In the genomic region with DNA sequence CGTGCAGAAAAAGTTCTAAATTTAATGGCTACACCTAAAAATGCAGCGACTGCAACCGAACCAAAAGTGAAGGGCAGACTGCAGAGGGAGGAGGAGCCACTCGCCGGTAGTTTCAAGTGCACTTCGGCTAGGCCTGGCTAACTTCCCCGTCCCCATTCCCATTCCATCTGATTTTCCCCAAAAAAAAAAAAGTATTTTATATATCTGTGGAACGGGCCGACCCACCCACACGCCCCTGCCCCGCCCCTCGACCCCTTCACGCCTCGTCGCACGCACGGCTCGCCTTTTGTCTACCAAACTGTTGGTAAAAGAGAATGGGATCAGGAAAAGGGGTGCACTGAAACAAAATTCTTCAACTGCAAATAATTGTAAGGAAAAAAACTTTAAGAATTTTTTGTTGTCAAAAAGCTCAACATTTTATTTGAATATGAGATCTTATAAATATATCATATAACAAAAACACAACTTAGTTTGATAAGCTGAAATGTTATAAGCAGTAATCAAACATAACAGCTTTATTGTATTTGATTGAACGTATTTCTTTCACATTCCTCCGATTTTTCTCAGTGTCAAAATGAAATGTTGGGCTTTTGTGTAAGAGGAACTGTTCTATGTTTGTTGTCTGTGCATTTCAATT, we compare ENCODE assay signal across 1 fruit fly cellular context.
A peak's percentile ranks its signal among the peaks of the same experiment; 100 is the strongest.
TF ChIP-seq lines count a peak whose summit lies in the region.

No protein-coding gene starts in this region.

TF ChIP-seq in whole organism, embryonic, 481 proteins besides CTCF, POLR2A, EP300 and RAD21 (continued from another document):
- TF ChIP-seq Xrp1 (GFP tag; IDR thresholded peaks at IDR 0.05; lab: Robert Waterston, UW) (peak; percentile 76), zfh2 (GFP tag; optimal IDR thresholded peaks at IDR 0.05; lab: Kevin White, UChicago) (no peak), Adf1 (GFP tag; IDR thresholded peaks at IDR 0.05; lab: Robert Waterston, UW) (no peak), Awh (GFP tag; IDR thresholded peaks at IDR 0.05; lab: Robert Waterston, UW) (no peak), HHEX (GFP tag; optimal IDR thresholded peaks at IDR 0.05; lab: Kevin White, UChicago) (peak; percentile 40), E2f2 (GFP tag; IDR thresholded peaks at IDR 0.05; lab: Robert Waterston, UW) (no peak; the same call in 1 of the 2 replicates), CG7963 (GFP tag; IDR thresholded peaks at IDR 0.05; lab: Robert Waterston, UW; ENCODE audit: partially characterized antibody) (no peak), br (optimal IDR thresholded peaks at IDR 0.05; lab: Kevin White, UChicago) (no peak), CG6813 (GFP tag; optimal IDR thresholded peaks at IDR 0.05; lab: Kevin White, UChicago) (peak; percentile 20), CG16815 (GFP tag; optimal IDR thresholded peaks at IDR 0.05; lab: Kevin White, UChicago) (no peak), Rx (GFP tag; IDR thresholded peaks at IDR 0.05; lab: Robert Waterston, UW) (0 out of 2 replicates have a peak, but pooled peaks have one; percentile 8), CG9797 (GFP tag; optimal IDR thresholded peaks at IDR 0.05; lab: Kevin White, UChicago) (no peak), CG1233 (GFP tag; optimal IDR thresholded peaks at IDR 0.05; lab: Kevin White, UChicago) (peak; percentile 48), pfk (GFP tag; optimal IDR thresholded peaks at IDR 0.05; lab: Kevin White, UChicago) (no peak), CG17359 (tag; optimal IDR thresholded peaks at IDR 0.05; lab: Kevin White, UChicago) (peak; percentile 83), phol (tag; optimal IDR thresholded peaks at IDR 0.05; lab: Kevin White, UChicago) (peak; percentile 87), run (tag; optimal IDR thresholded peaks at IDR 0.05; lab: Kevin White, UChicago) (peak; percentile 49), CG3995 (GFP tag; optimal IDR thresholded peaks at IDR 0.05; lab: Kevin White, UChicago) (no peak), Bteb2 (GFP tag; optimal IDR thresholded peaks at IDR 0.05; lab: Kevin White, UChicago) (no peak), Atf-2 (GFP tag; optimal IDR thresholded peaks at IDR 0.05; lab: Kevin White, UChicago) (no peak), CG30020 (tag; optimal IDR thresholded peaks at IDR 0.05; lab: Kevin White, UChicago) (no peak), tio (GFP tag; optimal IDR thresholded peaks at IDR 0.05; lab: Kevin White, UChicago) (peak; percentile 42), HLH54F (GFP tag; optimal IDR thresholded peaks at IDR 0.05; lab: Kevin White, UChicago) (no peak), Neu2 (GFP tag; optimal IDR thresholded peaks at IDR 0.05; lab: Kevin White, UChicago; ENCODE audit: borderline replicate concordance) (no peak), CG2678 (tag; optimal IDR thresholded peaks at IDR 0.05; lab: Kevin White, UChicago) (peak; percentile 84), Doc2 (GFP tag; IDR thresholded peaks at IDR 0.05; lab: Robert Waterston, UW) (no peak), CkIIα-i1 (GFP tag; IDR thresholded peaks at IDR 0.05; lab: Robert Waterston, UW) (no peak), CG14441 (GFP tag; IDR thresholded peaks at IDR 0.05; lab: Robert Waterston, UW) (peak; percentile 59), CG7786 (GFP tag; optimal IDR thresholded peaks at IDR 0.05; lab: Kevin White, UChicago) (no peak), CG7987 (GFP tag; optimal IDR thresholded peaks at IDR 0.05; lab: Kevin White, UChicago) (no peak), CG2875 (GFP tag; optimal IDR thresholded peaks at IDR 0.05; lab: Kevin White, UChicago) (peak; percentile 47), amos (GFP tag; IDR thresholded peaks at IDR 0.05; lab: Robert Waterston, UW; ENCODE audit: partially characterized antibody) (no peak), fu2 (GFP tag; optimal IDR thresholded peaks at IDR 0.05; lab: Kevin White, UChicago) (no peak), hb (GFP tag; IDR thresholded peaks at IDR 0.05; lab: Robert Waterston, UW; ENCODE audit: partially characterized antibody) (no peak), CG2199 (GFP tag; IDR thresholded peaks at IDR 0.05; lab: Robert Waterston, UW) (no peak), Ets65A (GFP tag; lab: Kevin White, UChicago) (peak; percentile 57), CG17912 (GFP tag; optimal IDR thresholded peaks at IDR 0.05; lab: Kevin White, UChicago) (no peak), Hsf (GFP tag; optimal IDR thresholded peaks at IDR 0.05; lab: Kevin White, UChicago) (no peak), Dip3 (GFP tag; optimal IDR thresholded peaks at IDR 0.05; lab: Kevin White, UChicago) (no peak), CG5245 (GFP tag; optimal IDR thresholded peaks at IDR 0.05; lab: Kevin White, UChicago) (peak; percentile 29), CG17361 (GFP tag; IDR thresholded peaks at IDR 0.05; lab: Robert Waterston, UW) (peak; percentile 84), CG11696 (GFP tag; IDR thresholded peaks at IDR 0.05; lab: Robert Waterston, UW) (no peak), caup (GFP tag; optimal IDR thresholded peaks at IDR 0.05; lab: Kevin White, UChicago; ENCODE audit: severe bottlenecking) (no peak), CG17802 (tag; optimal IDR thresholded peaks at IDR 0.05; lab: Kevin White, UChicago) (peak; percentile 4), Stat92E (GFP tag; optimal IDR thresholded peaks at IDR 0.05; lab: Kevin White, UChicago) (peak in 1 of 3 experiments; percentile 20), CG2116 (GFP tag; optimal IDR thresholded peaks at IDR 0.05; lab: Kevin White, UChicago) (no peak), Lim3 (GFP tag; IDR thresholded peaks at IDR 0.05; lab: Robert Waterston, UW) (no peak), CG10209 (GFP tag; optimal IDR thresholded peaks at IDR 0.05; lab: Kevin White, UChicago) (peak; percentile 39), rib (GFP tag; IDR thresholded peaks at IDR 0.05; lab: Robert Waterston, UW) (no peak), grau (tag; optimal IDR thresholded peaks at IDR 0.05; lab: Kevin White, UChicago) (no peak), CG18262 (tag; optimal IDR thresholded peaks at IDR 0.05; lab: Kevin White, UChicago) (peak; percentile 83), salm (tag; optimal IDR thresholded peaks at IDR 0.05; lab: Kevin White, UChicago) (no peak), ems (GFP tag; optimal IDR thresholded peaks at IDR 0.05; lab: Kevin White, UChicago) (no peak), mam (GFP tag; optimal IDR thresholded peaks at IDR 0.05; lab: Kevin White, UChicago) (no peak), ro (GFP tag; IDR thresholded peaks at IDR 0.05; lab: Robert Waterston, UW) (0 out of 2 replicates have a peak, but pooled peaks have one; percentile 14), sima (GFP tag; optimal IDR thresholded peaks at IDR 0.05; lab: Kevin White, UChicago) (no peak), CG6689 (GFP tag; IDR thresholded peaks at IDR 0.05; lab: Robert Waterston, UW) (peak; percentile 65), Lhr (GFP tag; optimal IDR thresholded peaks at IDR 0.05; lab: Kevin White, UChicago) (no peak), Kr (GFP tag; optimal IDR thresholded peaks at IDR 0.05; lab: Kevin White, UChicago) (no peak), CG4282 (GFP tag; optimal IDR thresholded peaks at IDR 0.05; lab: Kevin White, UChicago) (no peak), jumu (GFP tag; optimal IDR thresholded peaks at IDR 0.05; lab: Kevin White, UChicago) (no peak), cwo (GFP tag; optimal IDR thresholded peaks at IDR 0.05; lab: Kevin White, UChicago) (no peak), CG33213 (GFP tag; optimal IDR thresholded peaks at IDR 0.05; lab: Kevin White, UChicago) (no peak), CG18619 (GFP tag; optimal IDR thresholded peaks at IDR 0.05; lab: Kevin White, UChicago) (no peak), CG17328 (GFP tag; IDR thresholded peaks at IDR 0.05; lab: Robert Waterston, UW) (peak; percentile 38; the same call in 1 of the 2 replicates), CG12071 (GFP tag; optimal IDR thresholded peaks at IDR 0.05; lab: Kevin White, UChicago) (no peak), CoRest (tag; optimal IDR thresholded peaks at IDR 0.05; lab: Kevin White, UChicago) (peak; percentile 49), Eip74EF (GFP tag; optimal IDR thresholded peaks at IDR 0.05; lab: Kevin White, UChicago) (peak in 1 of 2 experiments; percentile 76), Ada2b (GFP tag; IDR thresholded peaks at IDR 0.05; lab: Robert Waterston, UW) (peak; percentile 27; the same call in 1 of the 2 replicates), NC2β (GFP tag; optimal IDR thresholded peaks at IDR 0.05; lab: Kevin White, UChicago) (no peak), Sry-δ (GFP tag; optimal IDR thresholded peaks at IDR 0.05; lab: Kevin White, UChicago) (no peak), CG7556 (GFP tag; optimal IDR thresholded peaks at IDR 0.05; lab: Kevin White, UChicago) (peak; percentile 62), ATbp (GFP tag; optimal IDR thresholded peaks at IDR 0.05; lab: Kevin White, UChicago) (peak; percentile 55), CG32772 (GFP tag; IDR thresholded peaks at IDR 0.05; lab: Robert Waterston, UW) (peak; percentile 32; the same call in 1 of the 2 replicates), dysf (GFP tag; IDR thresholded peaks at IDR 0.05; lab: Robert Waterston, UW) (peak; percentile 68), CG16779 (GFP tag; IDR thresholded peaks at IDR 0.05; lab: Robert Waterston, UW) (no peak), prd (optimal IDR thresholded peaks at IDR 0.05; lab: Kevin White, UChicago) (no peak), prd (GFP tag; IDR thresholded peaks at IDR 0.05; lab: Robert Waterston, UW) (peak; percentile 53; the same call in 1 of the 3 replicates), wor (GFP tag; IDR thresholded peaks at IDR 0.05; lab: Robert Waterston, UW) (no peak), zen2 (GFP tag; IDR thresholded peaks at IDR 0.05; lab: Robert Waterston, UW; ENCODE audit: partially characterized antibody) (no peak), fd102C (GFP tag; optimal IDR thresholded peaks at IDR 0.05; lab: Kevin White, UChicago) (no peak), MESR4 (GFP tag; optimal IDR thresholded peaks at IDR 0.05; lab: Kevin White, UChicago) (no peak), CG12104 (GFP tag; optimal IDR thresholded peaks at IDR 0.05; lab: Kevin White, UChicago) (no peak), CG15696 (tag; optimal IDR thresholded peaks at IDR 0.05; lab: Kevin White, UChicago) (peak; percentile 1), tap (tag; optimal IDR thresholded peaks at IDR 0.05; lab: Kevin White, UChicago) (no peak), dpn (GFP tag; optimal IDR thresholded peaks at IDR 0.05; lab: Kevin White, UChicago) (peak in 1 of 2 experiments; percentile 17), sc (optimal IDR thresholded peaks at IDR 0.05; lab: Kevin White, UChicago) (no peak), sc (GFP tag; optimal IDR thresholded peaks at IDR 0.05; lab: Kevin White, UChicago) (peak; percentile 28), CG3281 (GFP tag; optimal IDR thresholded peaks at IDR 0.05; lab: Kevin White, UChicago) (peak; percentile 28), CG3847 (GFP tag; IDR thresholded peaks at IDR 0.05; lab: Robert Waterston, UW) (no peak)
